Worm (Caenorhabditis elegans): ENCODE data around the gene F35H10.10.

DNA sequence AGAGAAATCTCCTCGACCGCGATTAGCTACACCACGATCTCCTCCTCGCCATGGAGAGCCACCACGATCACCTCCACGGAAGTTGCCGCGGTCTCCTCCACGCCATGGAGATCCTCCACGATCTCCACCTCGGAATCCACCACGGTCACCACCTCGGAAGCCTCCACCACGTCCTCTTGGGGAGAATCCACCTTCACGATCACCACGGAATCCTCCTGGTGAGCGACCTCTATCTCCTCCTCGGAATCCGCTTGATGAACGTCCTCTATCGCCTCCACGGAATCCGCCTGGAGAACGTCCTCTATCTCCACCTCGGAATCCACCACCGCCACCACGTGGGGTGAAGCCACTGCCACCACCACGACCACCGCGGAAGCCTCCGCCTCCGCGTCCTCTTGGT, 23.6 kb downstream of the F35H10.10 start:
- TF ChIP-seq dve-1 (tag; optimal IDR thresholded peaks at IDR 0.05) (no peak), hlh-8 (tag; optimal IDR thresholded peaks at IDR 0.05) (no peak)

All from whole organism, late embryonic.